Worm (Caenorhabditis elegans): ENCODE results near the gene pqn-82.

DNA sequence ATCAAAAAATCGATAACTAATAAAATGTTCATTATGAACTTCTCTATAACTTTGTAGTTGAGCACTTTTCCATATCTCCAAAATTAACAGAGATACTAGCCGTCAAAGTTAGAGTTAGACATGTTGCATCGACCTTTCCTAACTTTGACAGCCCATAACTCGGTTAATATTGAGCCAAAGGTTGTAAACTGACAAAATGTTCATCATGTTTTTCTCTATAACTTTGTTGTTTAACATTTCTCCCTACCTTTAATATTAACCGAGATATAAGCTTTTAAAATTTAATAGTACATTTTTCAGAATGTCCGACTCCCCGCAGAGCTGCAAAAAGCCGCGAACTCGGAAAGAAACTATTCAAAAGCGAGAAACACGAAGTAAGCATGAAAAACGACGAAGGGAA lies 6.2 kb downstream of the pqn-82 start, which contains the start of gene hlh-33:
- TF ChIP-seq flt-1 (GFP tag; IDR thresholded peaks at IDR 0.05), result no peak
- TF ChIP-seq tab-1 (GFP tag; IDR thresholded peaks at IDR 0.05), result no peak
- TF ChIP-seq ztf-23 (GFP tag; IDR thresholded peaks at IDR 0.05), result no peak
- TF ChIP-seq klf-2 (GFP tag; conservative IDR thresholded peaks at IDR 0.05), result no peak
- TF ChIP-seq T22C8.4 (GFP tag; IDR thresholded peaks at IDR 0.05), result no peak
